Worm (Caenorhabditis elegans): ENCODE results near the gene F35G2.1.

ce11 chrIV:12154195-12154677 lies 48.8 kb upstream of the F35G2.1 start, which contains the start of gene B0001.7:
- TF ChIP-seq dao-5 (tag; optimal IDR thresholded peaks at IDR 0.05) (no peak), him-1 (tag; optimal IDR thresholded peaks at IDR 0.05) (no peak), W03F9.2 (tag; optimal IDR thresholded peaks at IDR 0.05) (no peak)

All from whole organism, L4/young adult.